Worm (Caenorhabditis elegans): ENCODE results near the gene vap-2.

The vap-2 gene

ce11 chrX:10792435-10792834 is at the start of gene vap-2:
TSS of gene vap-2 (minus strand) at chrX:10792535.
- TF ChIP-seq nfya-1 (tag; optimal IDR thresholded peaks at IDR 0.05; ENCODE audit: insufficient read depth) (no peak), nhr-11 (tag; optimal IDR thresholded peaks at IDR 0.05) (no peak), elt-2 (tag; optimal IDR thresholded peaks at IDR 0.05) (no peak), fos-1 (tag; optimal IDR thresholded peaks at IDR 0.05) (no peak)

- TF ChIP-seq aly-2 (tag; optimal IDR thresholded peaks at IDR 0.05) = no peak
- TF ChIP-seq fkh-2 (tag; optimal IDR thresholded peaks at IDR 0.05) = no peak
- TF ChIP-seq lsy-12 (tag; optimal IDR thresholded peaks at IDR 0.05) = no peak
- TF ChIP-seq daf-12 (tag; optimal IDR thresholded peaks at IDR 0.05) = no peak
- no peak for TF ChIP-seq elt-2 (tag; optimal IDR thresholded peaks at IDR 0.05)
- TF ChIP-seq R02D3.7 (tag; optimal IDR thresholded peaks at IDR 0.05) = no peak
- TF ChIP-seq ceh-9 (tag; optimal IDR thresholded peaks at IDR 0.05) = no peak
- no peak for TF ChIP-seq nhr-77 (tag; optimal IDR thresholded peaks at IDR 0.05)
- no peak for TF ChIP-seq lin-39 (tag; optimal IDR thresholded peaks at IDR 0.05)
- TF ChIP-seq fkh-10 (GFP tag; optimal IDR thresholded peaks at IDR 0.05) = no peak
- no peak for TF ChIP-seq lin-15B (tag; optimal IDR thresholded peaks at IDR 0.05)
- TF ChIP-seq ceh-16 (tag; optimal IDR thresholded peaks at IDR 0.05) = no peak
- no peak for TF ChIP-seq nhr-12 (tag; optimal IDR thresholded peaks at IDR 0.05)
These were observed 46.2 kb upstream of the vap-2 start, which contains the start of gene plc-1 for ce11 chrX:10838550-10838949. TSS of gene plc-1 (minus strand) at chrX:10838650.

DNA sequence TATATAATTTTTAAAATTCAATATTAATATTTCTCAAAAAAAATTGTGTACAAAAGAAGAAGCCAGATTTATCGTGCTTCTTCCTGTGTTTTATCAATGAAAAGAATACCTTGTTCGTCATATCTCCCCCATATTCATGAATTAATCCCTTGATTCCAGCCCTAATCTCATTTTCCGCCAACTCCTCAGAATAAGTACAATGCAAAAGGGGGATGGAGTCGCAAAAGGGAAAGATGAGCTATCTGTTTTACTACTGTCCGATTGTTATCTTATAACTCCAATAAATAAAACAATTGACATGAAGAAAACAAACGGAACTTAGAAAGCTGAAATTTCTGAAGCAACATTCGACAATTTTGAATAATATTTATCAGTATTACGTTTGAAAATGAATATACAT is 45.3 kb upstream of the vap-2 start:
- TF ChIP-seq ceh-16 (tag; optimal IDR thresholded peaks at IDR 0.05) = no peak
- TF ChIP-seq eor-1 (tag; optimal IDR thresholded peaks at IDR 0.05) = no peak
- no peak for TF ChIP-seq nhr-23 (tag; optimal IDR thresholded peaks at IDR 0.05)
- TF ChIP-seq nhr-28 (tag; optimal IDR thresholded peaks at IDR 0.05) = no peak
- TF ChIP-seq mml-1 (tag; optimal IDR thresholded peaks at IDR 0.05) = no peak
- no peak for TF ChIP-seq pha-4 (tag; optimal IDR thresholded peaks at IDR 0.05)
- TF ChIP-seq nhr-11 (tag; optimal IDR thresholded peaks at IDR 0.05) = no peak
- TF ChIP-seq elt-3 (tag; optimal IDR thresholded peaks at IDR 0.05) = no peak
- TF ChIP-seq unc-62 (GFP tag; optimal IDR thresholded peaks at IDR 0.05) = no peak
- no peak for TF ChIP-seq ZK546.5 (tag; optimal IDR thresholded peaks at IDR 0.05)
- no peak for TF ChIP-seq aly-2 (tag; optimal IDR thresholded peaks at IDR 0.05)
- TF ChIP-seq ztf-4 (tag; optimal IDR thresholded peaks at IDR 0.05) = no peak
- TF ChIP-seq nhr-77 (tag; optimal IDR thresholded peaks at IDR 0.05) = no peak
- no peak for TF ChIP-seq daf-12 (tag; optimal IDR thresholded peaks at IDR 0.05)
- TF ChIP-seq nhr-237 (tag; optimal IDR thresholded peaks at IDR 0.05) = no peak
- no peak for TF ChIP-seq ama-1 (optimal IDR thresholded peaks at IDR 0.05)
- TF ChIP-seq fos-1 (tag; optimal IDR thresholded peaks at IDR 0.05) = no peak
- no peak for TF ChIP-seq ceh-9 (tag; optimal IDR thresholded peaks at IDR 0.05)
- TF ChIP-seq lsy-12 (tag; optimal IDR thresholded peaks at IDR 0.05) = no peak
- no peak for TF ChIP-seq zag-1 (tag; optimal IDR thresholded peaks at IDR 0.05)

DNA sequence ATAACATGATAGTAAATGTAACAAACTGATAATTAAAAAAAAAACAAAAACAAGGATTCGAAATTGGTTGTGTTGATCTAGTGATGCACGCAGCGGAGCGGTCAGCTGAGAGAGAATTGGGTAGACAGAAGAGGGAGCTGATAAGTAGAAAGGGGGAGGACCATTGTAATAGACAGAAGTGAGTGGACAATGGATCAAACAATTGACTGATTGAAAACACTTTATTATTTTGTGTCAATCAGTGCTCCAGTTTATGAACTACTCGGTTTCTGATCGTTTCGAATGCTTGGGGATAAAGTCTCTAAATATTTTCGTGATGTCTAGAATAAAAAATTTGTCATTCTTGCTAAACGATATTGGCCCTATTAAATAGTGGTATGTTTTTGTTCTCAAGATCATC is 42.2 kb upstream of the vap-2 start:
- TF ChIP-seq eor-1 (tag; optimal IDR thresholded peaks at IDR 0.05) (no peak), fos-1 (tag; optimal IDR thresholded peaks at IDR 0.05) (no peak), nhr-11 (tag; optimal IDR thresholded peaks at IDR 0.05) (no peak), ceh-28 (tag; optimal IDR thresholded peaks at IDR 0.05) (no peak), sea-2 (GFP tag; optimal IDR thresholded peaks at IDR 0.05) (no peak), egl-5 (tag; optimal IDR thresholded peaks at IDR 0.05) (no peak), ZK546.5 (tag; optimal IDR thresholded peaks at IDR 0.05) (no peak), mdl-1 (tag; optimal IDR thresholded peaks at IDR 0.05) (no peak), nhr-67 (tag; optimal IDR thresholded peaks at IDR 0.05) (no peak), ceh-82 (tag; optimal IDR thresholded peaks at IDR 0.05) (no peak)

ce11 chrX:10821160-10821559 is 28.8 kb upstream of the vap-2 start:
- TF ChIP-seq nhr-12 (tag; optimal IDR thresholded peaks at IDR 0.05) (no peak), nhr-11 (tag; optimal IDR thresholded peaks at IDR 0.05) (peak; percentile 19), ztf-11 (tag; optimal IDR thresholded peaks at IDR 0.05) (no peak), ceh-82 (tag; optimal IDR thresholded peaks at IDR 0.05) (peak; percentile 12), mdl-1 (tag; optimal IDR thresholded peaks at IDR 0.05) (no peak), ceh-28 (tag; optimal IDR thresholded peaks at IDR 0.05) (no peak), lin-39 (tag; optimal IDR thresholded peaks at IDR 0.05) (no peak), elt-2 (tag; optimal IDR thresholded peaks at IDR 0.05) (peak; percentile 29), tbx-2 (tag; optimal IDR thresholded peaks at IDR 0.05) (peak; percentile 36), R02D3.7 (tag; optimal IDR thresholded peaks at IDR 0.05) (no peak), egl-27 (tag; optimal IDR thresholded peaks at IDR 0.05) (peak; percentile 2), hmg-11 (tag; optimal IDR thresholded peaks at IDR 0.05) (peak; percentile 45), fos-1 (tag; optimal IDR thresholded peaks at IDR 0.05) (no peak), lsy-12 (tag; optimal IDR thresholded peaks at IDR 0.05) (peak; percentile 67), nfya-1 (tag; optimal IDR thresholded peaks at IDR 0.05; ENCODE audit: insufficient read depth) (no peak), mml-1 (tag; optimal IDR thresholded peaks at IDR 0.05) (no peak)

Data from whole organism, L3 larva.